Worm (Caenorhabditis elegans): ENCODE data around the gene K07H8.9.

DNA sequence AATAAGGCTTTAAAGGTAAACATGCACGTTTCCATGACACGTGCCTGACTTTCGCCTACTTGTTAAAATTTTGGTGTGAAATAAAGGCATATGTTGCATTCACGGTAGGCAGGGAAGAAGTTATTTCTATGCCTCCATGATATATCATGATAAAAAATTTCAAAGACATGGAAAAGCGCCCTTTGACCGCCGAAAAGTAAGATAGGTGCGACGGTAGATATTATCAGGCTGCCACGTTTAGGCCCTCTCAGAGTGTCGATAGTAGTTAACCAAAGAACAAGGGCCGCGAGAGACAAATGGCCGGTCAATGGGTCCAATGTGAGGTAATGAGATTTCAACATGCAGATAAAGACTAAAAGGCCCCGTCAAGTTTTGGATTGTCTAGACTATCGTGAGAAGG, 43.1 kb downstream of the K07H8.9 start:
- no peak for TF ChIP-seq nhr-28 (tag; optimal IDR thresholded peaks at IDR 0.05)
- no peak for TF ChIP-seq nhr-237 (tag; optimal IDR thresholded peaks at IDR 0.05)
- no peak for TF ChIP-seq F49E8.2 (tag; optimal IDR thresholded peaks at IDR 0.05; ENCODE audit: borderline replicate concordance)
- TF ChIP-seq unc-130 (GFP tag; optimal IDR thresholded peaks at IDR 0.05), result no peak
- no peak for TF ChIP-seq dmd-6 (GFP tag; IDR thresholded peaks at IDR 0.05)
- no peak for TF ChIP-seq nhr-25 (tag; optimal IDR thresholded peaks at IDR 0.05; ENCODE audit: borderline replicate concordance, insufficient read depth)
- no peak for TF ChIP-seq lin-13 (GFP tag; optimal IDR thresholded peaks at IDR 0.05)
